Fruit fly (Drosophila melanogaster): ENCODE results near the gene Ilp1.

dm6 chr3L:9786746-9787145, 11.5 kb upstream of the Ilp1 start, which contains the start of gene CG32052:
- TF ChIP-seq CG8478 (optimal IDR thresholded peaks at IDR 0.05), result no peak
- no peak for TF ChIP-seq CTCF (optimal IDR thresholded peaks at IDR 0.05)
